Worm (Caenorhabditis elegans) whole organism, L2 larva: ENCODE results near the gene str-56.

ENCODE experiments used
- C34F6.9 ChIP-seq: fragments of 150-350 bp; optimal IDR thresholded peaks from 2 replicates; lab custom pipeline; 2014; ENCODE audit warnings: missing biosample characterization, missing genetic modification characterization
- F13H6.1 ChIP-seq: sonication (generic microtip); optimal IDR thresholded peaks from 2 replicates; lab custom pipeline; 2016; ENCODE audit warnings: missing genetic modification characterization, missing compliant biosample characterization
- R02D3.7 ChIP-seq: fragments of 150-350 bp; optimal IDR thresholded peaks from 2 replicates; lab custom pipeline; 2014; ENCODE audit warnings: missing biosample characterization, missing genetic modification characterization
- Y55F3AM.14 ChIP-seq: fragments of 200-800 bp; sonication (Bioruptor generic); optimal IDR thresholded peaks from 2 replicates; lab custom pipeline; 2018; ENCODE audit warnings: mild to moderate bottlenecking, missing genetic modification characterization, missing compliant biosample characterization
- ZK546.5 ChIP-seq: sonication (generic microtip); optimal IDR thresholded peaks from 2 replicates; lab custom pipeline; 2017; ENCODE audit warnings: missing biosample characterization, missing genetic modification characterization
- aly-2 ChIP-seq: fragments of 150-350 bp; optimal IDR thresholded peaks from 2 replicates; lab custom pipeline; 2014; ENCODE audit warnings: missing biosample characterization, missing genetic modification characterization
- ama-1 ChIP-seq: fragments of 150-350 bp; optimal IDR thresholded peaks from 2 replicates; lab custom pipeline; 2018; ENCODE audit warnings: inconsistent platforms
- blmp-1 ChIP-seq: sonication (generic microtip); optimal IDR thresholded peaks from 2 replicates; lab custom pipeline; 2017; ENCODE audit warnings: missing genetic modification characterization, mild to moderate bottlenecking, missing compliant biosample characterization, antibody characterized with exemption, moderate library complexity; ENCODE audit not compliant: insufficient read depth
- ceh-16 ChIP-seq: fragments of 150-350 bp; optimal IDR thresholded peaks from 2 replicates; lab custom pipeline; 2014; ENCODE audit warnings: missing biosample characterization, missing genetic modification characterization
- ceh-82 ChIP-seq: fragments of 150-350 bp; optimal IDR thresholded peaks from 2 replicates; lab custom pipeline; 2014; ENCODE audit warnings: missing biosample characterization, missing genetic modification characterization
- crh-2 ChIP-seq: sonication (generic microtip); optimal IDR thresholded peaks from 2 replicates; lab custom pipeline; 2017; ENCODE audit warnings: missing biosample characterization, missing genetic modification characterization
- dmd-4 ChIP-seq: sonication (generic microtip); optimal IDR thresholded peaks from 2 replicates; lab custom pipeline; 2017; ENCODE audit warnings: missing biosample characterization, missing genetic modification characterization
- egl-27 ChIP-seq: sonication (generic microtip); optimal IDR thresholded peaks from 3 replicates; lab custom pipeline; 2017; ENCODE audit warnings: missing biosample characterization, missing genetic modification reagents, missing genetic modification characterization
- elt-1 ChIP-seq: fragments of 150-350 bp; optimal IDR thresholded peaks from 2 replicates; lab custom pipeline; 2014; ENCODE audit warnings: missing biosample characterization, missing genetic modification characterization
- fos-1 ChIP-seq: fragments of 150-350 bp; optimal IDR thresholded peaks from 2 replicates; lab custom pipeline; 2014; ENCODE audit warnings: missing biosample characterization, missing genetic modification characterization
- gmeb-1 ChIP-seq: fragments of 150-350 bp; optimal IDR thresholded peaks from 2 replicates; lab custom pipeline; 2014; ENCODE audit warnings: missing biosample characterization, missing genetic modification characterization
- lin-13 ChIP-seq: fragments of 150-350 bp; optimal IDR thresholded peaks from 2 replicates; lab custom pipeline; 2014; ENCODE audit warnings: missing biosample characterization, missing genetic modification reagents, missing genetic modification characterization
- lin-39 ChIP-seq: fragments of 150-350 bp; optimal IDR thresholded peaks from 2 replicates; lab custom pipeline; 2014; ENCODE audit warnings: missing biosample characterization, missing genetic modification reagents, missing genetic modification characterization
- lsy-2 ChIP-seq, 2 experiments: fragments of 150-350 bp in 1 of 2; sonication (generic microtip) in 1 of 2; optimal IDR thresholded peaks; 2 replicates each; lab custom pipeline; 2014 to 2017; ENCODE audit warnings: missing biosample characterization in 2 of 2, missing genetic modification characterization in 2 of 2
- mab-5 ChIP-seq: fragments of 150-350 bp; optimal IDR thresholded peaks from 2 replicates; lab custom pipeline; 2014; ENCODE audit warnings: missing biosample characterization, missing genetic modification characterization
- mdl-1 ChIP-seq, 2 experiments: fragments of 150-350 bp in 1 of 2; sonication (generic microtip) in 1 of 2; optimal IDR thresholded peaks; 2 replicates each; lab custom pipeline; 2017; ENCODE audit warnings: missing biosample characterization in 2 of 2, missing genetic modification characterization in 2 of 2
- nhr-10 ChIP-seq: sonication (generic microtip); optimal IDR thresholded peaks from 2 replicates; lab custom pipeline; 2017; ENCODE audit warnings: missing biosample characterization, missing genetic modification characterization
- nhr-11 ChIP-seq: fragments of 150-350 bp; optimal IDR thresholded peaks from 2 replicates; lab custom pipeline; 2014; ENCODE audit warnings: missing biosample characterization, missing genetic modification characterization
- nhr-129 ChIP-seq: fragments of 150-350 bp; optimal IDR thresholded peaks from 2 replicates; lab custom pipeline; 2014; ENCODE audit warnings: missing biosample characterization, missing genetic modification characterization
- nhr-21 ChIP-seq: fragments of 150-350 bp; optimal IDR thresholded peaks from 2 replicates; lab custom pipeline; 2014; ENCODE audit warnings: missing biosample characterization, missing genetic modification characterization
- nhr-23 ChIP-seq: fragments of 150-350 bp; optimal IDR thresholded peaks from 2 replicates; lab custom pipeline; 2014; ENCODE audit warnings: missing biosample characterization, missing genetic modification reagents, missing genetic modification characterization
- nhr-6 ChIP-seq: fragments of 150-350 bp; optimal IDR thresholded peaks from 2 replicates; lab custom pipeline; 2014; ENCODE audit warnings: missing biosample characterization, missing genetic modification characterization
- nhr-77 ChIP-seq: fragments of 150-350 bp; optimal IDR thresholded peaks from 2 replicates; lab custom pipeline; 2014; ENCODE audit warnings: missing biosample characterization, missing genetic modification characterization
- peb-1 ChIP-seq: fragments of 150-350 bp; optimal IDR thresholded peaks from 2 replicates; lab custom pipeline; 2014; ENCODE audit warnings: missing biosample characterization, missing genetic modification characterization
- sem-4 ChIP-seq: fragments of 150-350 bp; optimal IDR thresholded peaks from 2 replicates; lab custom pipeline; 2014; ENCODE audit warnings: missing biosample characterization, missing genetic modification reagents, missing genetic modification characterization
- sma-9 ChIP-seq, 2 experiments: fragments of 150-350 bp in 1 of 2; sonication (generic microtip) in 1 of 2; optimal IDR thresholded peaks; 2 replicates each; lab custom pipeline; 2014 to 2016; ENCODE audit warnings: missing genetic modification characterization in 2 of 2, mild to moderate bottlenecking in 1 of 2, missing biosample characterization in 1 of 2, missing compliant biosample characterization in 1 of 2, missing genetic modification reagents in 1 of 2, moderate library complexity in 1 of 2
- snpc-4 ChIP-seq: fragments of 150-350 bp; optimal IDR thresholded peaks from 2 replicates; lab custom pipeline; 2014; ENCODE audit warnings: missing biosample characterization, missing genetic modification characterization
- unc-55 ChIP-seq: fragments of 150-350 bp; sonication (generic microtip); optimal IDR thresholded peaks from 3 replicates; lab custom pipeline; 2014; ENCODE audit warnings: missing biosample characterization, missing genetic modification reagents, missing genetic modification characterization
- unc-62 ChIP-seq: fragments of 150-350 bp; optimal IDR thresholded peaks from 2 replicates; lab custom pipeline; 2014; ENCODE audit warnings: missing biosample characterization, missing genetic modification reagents, missing genetic modification characterization
- ztf-4 ChIP-seq: fragments of 150-350 bp; optimal IDR thresholded peaks from 2 replicates; lab custom pipeline; 2014; ENCODE audit warnings: missing biosample characterization, missing genetic modification characterization

str-56 gene

DNA sequence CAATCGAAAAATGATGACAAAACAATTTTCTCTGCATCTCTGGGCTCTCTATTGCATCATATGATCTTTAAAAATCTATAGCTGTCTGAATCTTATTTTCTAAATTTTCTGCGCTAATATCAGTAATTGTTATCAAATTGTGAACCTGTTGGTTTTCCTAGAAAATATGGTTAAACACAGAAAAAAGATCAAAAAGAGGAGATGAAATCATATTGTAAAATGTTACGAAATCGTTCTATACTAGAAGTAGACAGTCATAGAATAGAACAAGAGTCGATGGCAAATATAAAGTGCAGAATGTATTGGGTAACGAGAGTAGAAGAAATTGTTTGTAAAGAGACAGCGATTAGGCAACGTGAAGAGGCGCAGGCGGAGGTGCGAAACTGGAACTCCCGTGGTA is 8.3 kb downstream of the str-56 start (continued):
- TF ChIP-seq lsy-2 (tag; optimal IDR thresholded peaks at IDR 0.05; lab: Kevin White, UChicago) (peak in 1 of 2 experiments; percentile 9), unc-55 (GFP tag; lab: Kevin White, UChicago) (peak; percentile 57), lin-39 (tag; lab: Kevin White, UChicago) (no peak), F13H6.1 (tag; lab: Kevin White, UChicago) (peak; percentile 57), C34F6.9 (peak; percentile 73), dmd-4 (tag; lab: Kevin White, UChicago) (no peak), mab-5 (tag; lab: Kevin White, UChicago) (no peak)

DNA sequence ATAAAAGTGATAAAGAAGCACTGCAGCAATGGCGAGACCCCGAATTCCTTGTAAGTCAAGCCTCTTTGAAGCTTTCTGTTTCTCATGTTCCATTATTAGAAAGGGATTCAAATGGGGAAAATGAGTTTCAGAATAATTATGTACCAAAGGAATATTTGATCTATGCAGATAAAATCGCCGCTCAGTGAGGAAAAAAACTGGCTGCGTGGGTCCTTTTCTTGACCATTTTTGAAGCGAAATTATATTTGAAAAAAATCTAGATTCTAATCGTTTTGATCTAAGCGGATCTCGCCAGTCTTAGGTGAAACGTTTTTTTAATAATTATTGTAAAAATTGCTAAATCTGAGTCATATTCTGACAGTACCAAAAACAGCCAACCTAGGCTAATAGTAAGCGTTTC is 12.3 kb downstream of the str-56 start, which contains the start of gene oac-42:
Gene oac-42, minus strand, starts transcription at position 101 of the 400 bp plus-strand sequence.
- no peak for TF ChIP-seq snpc-4 (tag; lab: Kevin White, UChicago)
- TF ChIP-seq nhr-129 (tag; lab: Kevin White, UChicago) = no peak
- no peak for TF ChIP-seq ztf-4
- no peak for TF ChIP-seq nhr-6
- TF ChIP-seq nhr-23 (tag; lab: Kevin White, UChicago) = no peak
- no peak for TF ChIP-seq Y55F3AM.14 (GFP tag; lab: Kevin White, UChicago)
- TF ChIP-seq crh-2 (tag; lab: Kevin White, UChicago) = no peak
- no peak for TF ChIP-seq aly-2 (tag; lab: Kevin White, UChicago)
- TF ChIP-seq fos-1 (tag; lab: Kevin White, UChicago) = no peak
- no peak for TF ChIP-seq ceh-16 (tag; lab: Kevin White, UChicago)
- TF ChIP-seq mdl-1 (tag; optimal IDR thresholded peaks at IDR 0.05; lab: Kevin White, UChicago) = no peak
- no peak for TF ChIP-seq R02D3.7 (tag; lab: Kevin White, UChicago)

DNA sequence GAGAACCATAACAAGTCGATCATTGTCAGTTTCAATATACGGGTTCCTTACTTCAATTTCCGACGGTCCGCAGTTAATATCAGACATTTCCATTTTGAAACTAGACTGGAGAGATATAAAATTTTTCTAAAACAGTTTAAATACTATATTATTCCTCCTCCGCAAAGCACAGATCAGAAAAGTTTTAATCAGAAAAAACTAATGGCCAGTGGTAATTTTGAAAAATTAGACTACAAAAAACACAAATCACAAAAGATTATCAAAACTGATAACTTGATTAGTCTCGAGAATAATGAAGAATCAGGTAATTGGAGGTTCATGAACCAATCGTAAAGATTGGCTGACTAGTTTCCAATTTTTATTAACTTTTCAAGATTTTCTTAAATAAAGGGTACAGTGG is 13.6 kb downstream of the str-56 start, which contains the start of gene T06C12.9:
Gene T06C12.9, minus strand, starts transcription at position 101 of the 400 bp plus-strand sequence.
- TF ChIP-seq nhr-10 (tag; lab: Kevin White, UChicago) (no peak), nhr-11 (tag; lab: Kevin White, UChicago) (no peak), peb-1 (tag; lab: Kevin White, UChicago) (no peak), dmd-4 (tag; lab: Kevin White, UChicago) (no peak), lin-13 (GFP tag; lab: Kevin White, UChicago) (no peak), ama-1 (lab: Kevin White, UChicago) (no peak), nhr-21 (tag; lab: Kevin White, UChicago) (no peak), ceh-82 (no peak)
- TF ChIP-seq, all 48 proteins: peak for 0

DNA sequence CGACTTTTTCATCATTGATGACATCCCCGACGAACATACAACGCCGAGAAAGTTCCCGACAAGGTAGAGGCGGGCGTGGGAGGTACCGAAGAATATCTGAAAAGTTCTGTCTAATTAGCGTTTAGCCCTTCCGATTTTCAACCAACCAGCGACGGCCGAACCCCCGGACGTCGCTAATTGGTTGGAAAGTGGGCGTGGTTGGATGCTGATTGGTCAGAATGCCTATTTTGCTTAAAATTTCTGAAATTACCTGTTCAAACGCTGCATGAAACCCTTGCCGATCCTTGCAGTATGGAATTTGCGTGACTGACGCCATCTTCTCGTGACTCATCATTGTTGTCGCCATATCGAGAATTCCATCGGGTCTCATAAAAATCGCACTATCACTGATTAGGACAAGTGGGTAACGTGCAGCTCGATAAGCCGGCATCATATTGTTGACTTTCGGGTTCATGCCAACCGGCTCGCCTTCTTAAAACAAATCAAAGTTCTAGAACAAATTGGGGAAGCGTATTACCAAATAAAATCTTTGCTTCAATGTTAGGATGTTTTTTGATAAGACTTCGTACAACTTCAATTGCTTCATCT is 15.4 kb downstream of the str-56 start:
- TF ChIP-seq dmd-4 (tag; lab: Kevin White, UChicago) (no peak), ceh-16 (tag; lab: Kevin White, UChicago) (no peak), sma-9 (GFP tag; optimal IDR thresholded peaks at IDR 0.05; lab: Kevin White, UChicago) (peak; percentile 71), sma-9 (tag; optimal IDR thresholded peaks at IDR 0.05; lab: Kevin White, UChicago) (no peak), mab-5 (tag; lab: Kevin White, UChicago) (no peak), fos-1 (tag; lab: Kevin White, UChicago) (peak; percentile 93), nhr-23 (tag; lab: Kevin White, UChicago) (no peak), nhr-129 (tag; lab: Kevin White, UChicago) (peak; percentile 29), nhr-77 (tag; lab: Kevin White, UChicago) (no peak), gmeb-1 (tag; lab: Kevin White, UChicago) (peak; percentile 25)

DNA sequence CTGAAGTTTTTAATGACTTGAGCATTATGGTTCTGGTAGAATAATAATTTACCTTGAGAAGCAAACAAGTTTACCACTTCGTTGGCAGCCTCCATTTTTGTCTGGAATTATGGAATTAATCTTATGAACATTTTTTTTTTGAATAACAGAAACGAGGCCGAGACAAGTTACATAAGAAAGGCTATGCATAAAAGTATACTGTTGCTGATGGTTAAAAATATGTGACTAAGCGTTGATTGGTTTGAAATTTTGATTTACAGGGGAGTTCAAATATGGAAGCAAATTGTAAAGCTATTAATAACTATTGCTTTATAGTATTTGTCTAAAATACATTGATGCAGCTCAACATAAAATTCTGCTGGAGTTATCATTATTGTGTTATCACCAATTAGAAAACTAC is 16.4 kb downstream of the str-56 start, which contains the start of gene cgt-1:
Gene cgt-1, minus strand, starts transcription at position 101 of the 400 bp plus-strand sequence.
- no peak for TF ChIP-seq nhr-129 (tag; lab: Kevin White, UChicago)
- TF ChIP-seq lsy-2 (tag; optimal IDR thresholded peaks at IDR 0.05; lab: Kevin White, UChicago) = no peak
- TF ChIP-seq F13H6.1 (tag; lab: Kevin White, UChicago) = no peak
- TF ChIP-seq ZK546.5 (tag; lab: Kevin White, UChicago) = no peak
- no peak for TF ChIP-seq unc-62 (GFP tag; lab: Kevin White, UChicago)
- TF ChIP-seq mdl-1 (tag; optimal IDR thresholded peaks at IDR 0.05; lab: Kevin White, UChicago) = no peak
- no peak for TF ChIP-seq Y55F3AM.14 (GFP tag; lab: Kevin White, UChicago)
- TF ChIP-seq elt-1 = no peak
- no peak for TF ChIP-seq sem-4 (tag; lab: Kevin White, UChicago)
- TF ChIP-seq nhr-10 (tag; lab: Kevin White, UChicago) = no peak
- TF ChIP-seq egl-27 (tag; lab: Kevin White, UChicago) = no peak
- no peak for TF ChIP-seq nhr-11 (tag; lab: Kevin White, UChicago)
- no peak for TF ChIP-seq nhr-21 (tag; lab: Kevin White, UChicago)
- TF ChIP-seq ama-1 (lab: Kevin White, UChicago) = no peak
- no peak for TF ChIP-seq unc-55 (GFP tag; lab: Kevin White, UChicago)
- no peak for TF ChIP-seq blmp-1 (tag; lab: Kevin White, UChicago)
- TF ChIP-seq mab-5 (tag; lab: Kevin White, UChicago) = no peak
- TF ChIP-seq sma-9 (GFP tag; optimal IDR thresholded peaks at IDR 0.05; lab: Kevin White, UChicago) = no peak
- no peak for TF ChIP-seq sma-9 (tag; optimal IDR thresholded peaks at IDR 0.05; lab: Kevin White, UChicago)
